Fruit fly (Drosophila melanogaster): ENCODE measurements around the gene CG15443.

Gene CG15443

dm6 chr2L:4452798-4453197, 10.4 kb downstream of the CG15443 start, which contains the start of gene CG15439:
Gene CG15439, minus strand, starts transcription at chr2L:4453038.
- TF ChIP-seq inv (GFP tag; IDR thresholded peaks at IDR 0.05; ENCODE audit: partially characterized antibody) (peak; percentile 52), CG13287 (GFP tag; IDR thresholded peaks at IDR 0.05; ENCODE audit: partially characterized antibody) (peak; percentile 83), Fer1 (GFP tag; optimal IDR thresholded peaks at IDR 0.05) (no peak), CG6765 (GFP tag; optimal IDR thresholded peaks at IDR 0.05) (no peak), Myb (GFP tag; optimal IDR thresholded peaks at IDR 0.05) (peak; percentile 7), CG4424 (GFP tag; optimal IDR thresholded peaks at IDR 0.05) (no peak), wek (GFP tag; optimal IDR thresholded peaks at IDR 0.05) (peak; percentile 64), Sry-δ (GFP tag; optimal IDR thresholded peaks at IDR 0.05) (peak; percentile 43), ac (GFP tag; optimal IDR thresholded peaks at IDR 0.05) (no peak), CG4730 (GFP tag; IDR thresholded peaks at IDR 0.05) (no peak), CG14860 (GFP tag; IDR thresholded peaks at IDR 0.05; ENCODE audit: partially characterized antibody) (peak; percentile 49), wor (GFP tag; IDR thresholded peaks at IDR 0.05) (no peak), phol (tag; optimal IDR thresholded peaks at IDR 0.05) (peak; percentile 17), gro (GFP tag; optimal IDR thresholded peaks at IDR 0.05) (no peak), row (GFP tag; IDR thresholded peaks at IDR 0.05) (peak; percentile 8; the same call in 1 of the 3 replicates), CG7786 (GFP tag; optimal IDR thresholded peaks at IDR 0.05) (no peak), Deaf1 (tag; optimal IDR thresholded peaks at IDR 0.05) (no peak), MESR4 (GFP tag; optimal IDR thresholded peaks at IDR 0.05) (peak; percentile 89), BEAF-32 (GFP tag; optimal IDR thresholded peaks at IDR 0.05) (peak; percentile 54), MBD-R2 (GFP tag; IDR thresholded peaks at IDR 0.05) (peak; percentile 61), CG7963 (GFP tag; IDR thresholded peaks at IDR 0.05; ENCODE audit: partially characterized antibody) (peak; percentile 55; the same call in 2 of the 3 replicates), Dref (GFP tag; IDR thresholded peaks at IDR 0.05) (peak; percentile 77), zen2 (GFP tag; IDR thresholded peaks at IDR 0.05; ENCODE audit: partially characterized antibody) (peak; percentile 75), hb (GFP tag; IDR thresholded peaks at IDR 0.05; ENCODE audit: partially characterized antibody) (0 out of 3 replicates have a peak, but pooled peaks have one; percentile 63), z (GFP tag; IDR thresholded peaks at IDR 0.05) (no peak), YL-1 (GFP tag; optimal IDR thresholded peaks at IDR 0.05) (peak; percentile 22), CG2129 (GFP tag; IDR thresholded peaks at IDR 0.05; ENCODE audit: partially characterized antibody) (peak; percentile 43; the same call in 1 of the 2 replicates), pfk (GFP tag; optimal IDR thresholded peaks at IDR 0.05) (no peak), CG4707 (GFP tag; optimal IDR thresholded peaks at IDR 0.05) (no peak), amos (GFP tag; IDR thresholded peaks at IDR 0.05; ENCODE audit: partially characterized antibody) (peak; percentile 72), CG6254 (GFP tag; optimal IDR thresholded peaks at IDR 0.05) (peak; percentile 23), nerfin-2 (GFP tag; IDR thresholded peaks at IDR 0.05; ENCODE audit: partially characterized antibody) (peak; percentile 77), hbn (GFP tag; IDR thresholded peaks at IDR 0.05; ENCODE audit: partially characterized antibody) (peak; percentile 62; the same call in 1 of the 2 replicates), CG12659 (GFP tag; optimal IDR thresholded peaks at IDR 0.05) (no peak), bbx (GFP tag; IDR thresholded peaks at IDR 0.05; ENCODE audit: partially characterized antibody) (peak; percentile 84), CG17359 (tag; optimal IDR thresholded peaks at IDR 0.05) (no peak), Doc3 (GFP tag; IDR thresholded peaks at IDR 0.05; ENCODE audit: partially characterized antibody) (peak; percentile 67), vnd (GFP tag; IDR thresholded peaks at IDR 0.05; ENCODE audit: partially characterized antibody) (peak; percentile 72), crp (GFP tag; optimal IDR thresholded peaks at IDR 0.05) (peak in 1 of 2 experiments; percentile 43), pzg (GFP tag; optimal IDR thresholded peaks at IDR 0.05) (peak; percentile 39), CG1603 (tag; optimal IDR thresholded peaks at IDR 0.05) (peak; percentile 32), Dll (GFP tag; IDR thresholded peaks at IDR 0.05; ENCODE audit: partially characterized antibody) (peak; percentile 79), knrl (GFP tag; IDR thresholded peaks at IDR 0.05; ENCODE audit: partially characterized antibody) (peak; percentile 64; the same call in 2 of the 3 replicates), CG16813 (GFP tag; IDR thresholded peaks at IDR 0.05; ENCODE audit: partially characterized antibody) (peak; percentile 64), CG6791 (GFP tag; IDR thresholded peaks at IDR 0.05; ENCODE audit: partially characterized antibody) (peak; percentile 82), gsb (GFP tag; IDR thresholded peaks at IDR 0.05) (no peak), D (optimal IDR thresholded peaks at IDR 0.05) (no peak), D (GFP tag; optimal IDR thresholded peaks at IDR 0.05) (no peak)

All from whole organism, embryonic.